Fruit fly (Drosophila melanogaster) whole organism, embryonic: ENCODE results near the gene dnc.

Experiments
- B-H1 ChIP-seq: fragments of 200-800 bp; sonication (Bioruptor generic); IDR thresholded peaks from 3 replicates; pipeline ENCODE4 v1.3.6; 2022; ENCODE audit warnings: missing biosample characterization, missing genetic modification characterization
- CG11247 ChIP-seq: fragments of 200-800 bp; sonication (Bioruptor generic); IDR thresholded peaks from 2 replicates; pipeline ENCODE4 v1.3.6; 2022; ENCODE audit warnings: missing biosample characterization, missing genetic modification characterization
- CG11695 ChIP-seq: fragments of 200-800 bp; sonication (Bioruptor generic); IDR thresholded peaks from 3 replicates; pipeline ENCODE4 v1.3.6; 2022; ENCODE audit warnings: missing biosample characterization, missing genetic modification characterization
- CG12155 ChIP-seq: fragments of 200-800 bp; sonication (Bioruptor generic); optimal IDR thresholded peaks from 3 replicates; lab custom pipeline; 2016; ENCODE audit warnings: missing biosample characterization, missing genetic modification characterization
- CG1233 ChIP-seq: fragments of 200-800 bp; sonication (Bioruptor generic); optimal IDR thresholded peaks from 4 replicates; lab custom pipeline; 2018; ENCODE audit warnings: missing biosample characterization, mild to moderate bottlenecking, missing genetic modification characterization
- CG14710 ChIP-seq: fragments of 200-800 bp; sonication (Bioruptor generic); optimal IDR thresholded peaks from 3 replicates; lab custom pipeline; 2019; ENCODE audit warnings: missing biosample characterization, mild to moderate bottlenecking, missing genetic modification characterization, moderate library complexity
- CG15479 ChIP-seq: fragments of 200-800 bp; sonication (Bioruptor generic); optimal IDR thresholded peaks from 3 replicates; lab custom pipeline; 2019; ENCODE audit warnings: missing biosample characterization, mild to moderate bottlenecking, missing genetic modification characterization, moderate library complexity
- CG15696 ChIP-seq: fragments of 200-800 bp; sonication (Bioruptor generic); optimal IDR thresholded peaks from 2 replicates; lab custom pipeline; 2019; ENCODE audit warnings: missing biosample characterization, mild to moderate bottlenecking, missing genetic modification characterization, moderate library complexity
- CG1647 ChIP-seq: fragments of 200-800 bp; sonication (Bioruptor generic); optimal IDR thresholded peaks from 3 replicates; lab custom pipeline; 2016; ENCODE audit warnings: missing biosample characterization, missing genetic modification characterization
- CG16863 ChIP-seq: fragments of 200-800 bp; sonication (Bioruptor generic); optimal IDR thresholded peaks from 3 replicates; lab custom pipeline; 2016; ENCODE audit warnings: missing biosample characterization, missing genetic modification characterization
- CG17612 ChIP-seq: fragments of 200-800 bp; sonication (Bioruptor generic); IDR thresholded peaks from 2 replicates; pipeline ENCODE4 v1.3.6; 2022; ENCODE audit warnings: missing biosample characterization, missing genetic modification characterization
- CG3407 ChIP-seq: fragments of 200-800 bp; sonication (Bioruptor generic); optimal IDR thresholded peaks from 2 replicates; lab custom pipeline; 2018; ENCODE audit warnings: missing biosample characterization, mild to moderate bottlenecking, missing genetic modification characterization
- CG4360 ChIP-seq: fragments of 200-800 bp; sonication (Bioruptor generic); IDR thresholded peaks from 2 replicates; pipeline ENCODE4 v1.3.6; 2022; ENCODE audit warnings: missing biosample characterization, missing genetic modification characterization
- CG6813 ChIP-seq: fragments of 200-800 bp; sonication (Bioruptor generic); optimal IDR thresholded peaks from 2 replicates; lab custom pipeline; 2017; ENCODE audit warnings: missing biosample characterization, missing genetic modification characterization, mild to moderate bottlenecking, moderate library complexity, missing genetic modification reagents
- D ChIP-seq, 2 experiments: fragments of 200-800 bp in 1 of 2; fragments of >200 bp in 1 of 2; sonication (Bioruptor generic) in 1 of 2; optimal IDR thresholded peaks; 2 replicates in 1 of 2; 3 replicates in 1 of 2; lab custom pipeline; 2017; ENCODE audit warnings: mild to moderate bottlenecking in 1 of 2, missing biosample characterization in 1 of 2, missing genetic modification characterization in 1 of 2, missing genetic modification reagents in 1 of 2
- Dek ChIP-seq: fragments of 200-800 bp; sonication (Bioruptor generic); optimal IDR thresholded peaks from 3 replicates; lab custom pipeline; 2019; ENCODE audit warnings: missing biosample characterization, mild to moderate bottlenecking, missing genetic modification characterization, moderate library complexity
- HLH54F ChIP-seq: fragments of 200-800 bp; sonication (Bioruptor generic); optimal IDR thresholded peaks from 3 replicates; lab custom pipeline; 2016; ENCODE audit warnings: missing biosample characterization, missing genetic modification characterization
- NC2α ChIP-seq: fragments of 200-800 bp; sonication (Bioruptor generic); optimal IDR thresholded peaks from 2 replicates; lab custom pipeline; 2016; ENCODE audit warnings: missing biosample characterization, missing genetic modification characterization
- NFAT ChIP-seq: fragments of 200-800 bp; sonication (Bioruptor generic); IDR thresholded peaks from 2 replicates; pipeline ENCODE4 v1.3.6; 2022; ENCODE audit warnings: missing biosample characterization, missing genetic modification characterization
- NK7.1 ChIP-seq: fragments of 200-800 bp; sonication (Bioruptor generic); optimal IDR thresholded peaks from 3 replicates; lab custom pipeline; 2016; ENCODE audit warnings: missing biosample characterization, missing genetic modification characterization
- Neu2 ChIP-seq: fragments of 200-800 bp; sonication (Bioruptor generic); optimal IDR thresholded peaks from 3 replicates; lab custom pipeline; 2016; ENCODE audit warnings: missing biosample characterization, missing genetic modification characterization, borderline replicate concordance
- Six4 ChIP-seq: fragments of 200-800 bp; sonication (Bioruptor generic); optimal IDR thresholded peaks from 2 replicates; lab custom pipeline; 2016; ENCODE audit warnings: missing biosample characterization, missing genetic modification characterization
- Sry-β ChIP-seq: fragments of 200-800 bp; sonication (Bioruptor generic); optimal IDR thresholded peaks from 2 replicates; lab custom pipeline; 2018; ENCODE audit warnings: missing biosample characterization, mild to moderate bottlenecking, missing genetic modification characterization, moderate library complexity
- Sry-δ ChIP-seq: fragments of 200-800 bp; sonication (Bioruptor generic); optimal IDR thresholded peaks from 2 replicates; lab custom pipeline; 2016; ENCODE audit warnings: missing biosample characterization, missing genetic modification characterization
- TFAM ChIP-seq: fragments of 200-800 bp; sonication (Bioruptor generic); optimal IDR thresholded peaks from 2 replicates; lab custom pipeline; 2017; ENCODE audit warnings: missing biosample characterization, missing genetic modification characterization, inconsistent platforms
- ap ChIP-seq: fragments of 200-800 bp; sonication (Bioruptor generic); IDR thresholded peaks from 2 replicates; pipeline ENCODE4 v1.3.6; 2022; ENCODE audit warnings: missing biosample characterization, missing genetic modification characterization
- bsh ChIP-seq, 2 experiments: fragments of 200-800 bp; sonication (Bioruptor generic); optimal IDR thresholded peaks; 2 replicates each; lab custom pipeline; 2017 to 2018; ENCODE audit warnings: mild to moderate bottlenecking in 2 of 2, missing biosample characterization in 2 of 2, missing genetic modification characterization in 2 of 2, moderate library complexity in 1 of 2
- chn ChIP-seq: fragments of 200-800 bp; sonication (Bioruptor generic); optimal IDR thresholded peaks from 2 replicates; lab custom pipeline; 2016; ENCODE audit warnings: missing biosample characterization, missing genetic modification characterization
- dimm ChIP-seq: fragments of 200-800 bp; sonication (Bioruptor generic); IDR thresholded peaks from 2 replicates; pipeline ENCODE4 v1.3.6; 2022; ENCODE audit warnings: missing biosample characterization, missing genetic modification characterization
- ewg ChIP-seq: fragments of 200-800 bp; sonication (Bioruptor generic); optimal IDR thresholded peaks from 3 replicates; lab custom pipeline; 2017; ENCODE audit warnings: mild to moderate bottlenecking, missing biosample characterization, missing genetic modification reagents, missing genetic modification characterization
- fd102C ChIP-seq: fragments of 200-800 bp; sonication (Bioruptor generic); optimal IDR thresholded peaks from 2 replicates; lab custom pipeline; 2018; ENCODE audit warnings: missing biosample characterization, mild to moderate bottlenecking, missing genetic modification characterization, moderate library complexity
- gem ChIP-seq: fragments of 200-800 bp; sonication (Bioruptor generic); optimal IDR thresholded peaks from 2 replicates; lab custom pipeline; 2019; ENCODE audit warnings: missing biosample characterization, mild to moderate bottlenecking, missing genetic modification characterization, moderate library complexity
- grn ChIP-seq: fragments of 200-800 bp; sonication (Bioruptor generic); optimal IDR thresholded peaks from 3 replicates; lab custom pipeline; 2017; ENCODE audit warnings: missing biosample characterization, missing genetic modification characterization
- gt ChIP-seq: fragments of 200-800 bp; sonication (Bioruptor generic); IDR thresholded peaks from 2 replicates; pipeline ENCODE4 v1.3.6; 2022; ENCODE audit warnings: missing biosample characterization, missing genetic modification characterization
- hkb ChIP-seq, 2 experiments: fragments of 200-800 bp in 1 of 2; fragments of >200 bp in 1 of 2; sonication (Bioruptor generic) in 1 of 2; IDR thresholded peaks in 1 of 2; optimal IDR thresholded peaks in 1 of 2; 2 replicates each; pipeline versions ENCODE4 v1.3.6 to Lab custom; 2017 to 2022; ENCODE audit warnings: missing biosample characterization in 1 of 2, missing genetic modification characterization in 1 of 2
- kay ChIP-seq: fragments of 200-800 bp; sonication (Bioruptor generic); optimal IDR thresholded peaks from 2 replicates; lab custom pipeline; 2016; ENCODE audit warnings: missing biosample characterization, missing genetic modification characterization
- ken ChIP-seq: fragments of 200-800 bp; sonication (Bioruptor generic); IDR thresholded peaks from 3 replicates; pipeline ENCODE4 v1.3.6; 2022; ENCODE audit warnings: missing biosample characterization, missing genetic modification characterization
- kni ChIP-seq: fragments of 200-800 bp; sonication (Bioruptor generic); optimal IDR thresholded peaks from 3 replicates; lab custom pipeline; 2017; ENCODE audit warnings: mild to moderate bottlenecking, missing biosample characterization, missing genetic modification reagents, missing genetic modification characterization
- lov ChIP-seq, 2 experiments: fragments of 200-800 bp in 1 of 2; fragments of >200 bp in 1 of 2; sonication (Bioruptor generic) in 1 of 2; IDR thresholded peaks in 1 of 2; optimal IDR thresholded peaks in 1 of 2; 2 replicates in 1 of 2; 3 replicates in 1 of 2; pipeline versions ENCODE4 v1.3.6 to Lab custom; 2017 to 2022; ENCODE audit warnings: missing biosample characterization in 1 of 2, missing genetic modification characterization in 1 of 2
- mirr ChIP-seq: fragments of 200-800 bp; sonication (Bioruptor generic); optimal IDR thresholded peaks from 3 replicates; lab custom pipeline; 2018; ENCODE audit warnings: missing biosample characterization, mild to moderate bottlenecking, missing genetic modification characterization
- otp ChIP-seq: fragments of 200-800 bp; sonication (Bioruptor generic); IDR thresholded peaks from 3 replicates; pipeline ENCODE4, ENCODE4 v1.3.6; 2022; ENCODE audit warnings: missing biosample characterization, missing genetic modification characterization
- pho ChIP-seq: fragments of 200-800 bp; sonication (Bioruptor generic); optimal IDR thresholded peaks from 2 replicates; lab custom pipeline; 2016; ENCODE audit warnings: missing biosample characterization, missing genetic modification characterization
- pnt ChIP-seq: fragments of 200-800 bp; sonication (Bioruptor generic); optimal IDR thresholded peaks from 3 replicates; lab custom pipeline; 2016; ENCODE audit warnings: missing biosample characterization, missing genetic modification characterization
- sqz ChIP-seq: fragments of 200-800 bp; sonication (Bioruptor generic); optimal IDR thresholded peaks from 3 replicates; lab custom pipeline; 2018; ENCODE audit warnings: missing biosample characterization, mild to moderate bottlenecking, missing genetic modification characterization
- sr ChIP-seq: fragments of 200-800 bp; sonication (Bioruptor generic); IDR thresholded peaks from 3 replicates; pipeline ENCODE4 v1.3.6; 2022; ENCODE audit warnings: missing biosample characterization, missing genetic modification characterization
- twi ChIP-seq: fragments of 200-800 bp; optimal IDR thresholded peaks from 2 replicates; lab custom pipeline; 2019; ENCODE audit warnings: missing biosample characterization, mild to moderate bottlenecking, missing genetic modification characterization, moderate library complexity
- wek ChIP-seq: fragments of 200-800 bp; sonication (Bioruptor generic); optimal IDR thresholded peaks from 3 replicates; lab custom pipeline; 2018; ENCODE audit warnings: missing biosample characterization, mild to moderate bottlenecking, missing genetic modification characterization, moderate library complexity

The dnc gene

DNA sequence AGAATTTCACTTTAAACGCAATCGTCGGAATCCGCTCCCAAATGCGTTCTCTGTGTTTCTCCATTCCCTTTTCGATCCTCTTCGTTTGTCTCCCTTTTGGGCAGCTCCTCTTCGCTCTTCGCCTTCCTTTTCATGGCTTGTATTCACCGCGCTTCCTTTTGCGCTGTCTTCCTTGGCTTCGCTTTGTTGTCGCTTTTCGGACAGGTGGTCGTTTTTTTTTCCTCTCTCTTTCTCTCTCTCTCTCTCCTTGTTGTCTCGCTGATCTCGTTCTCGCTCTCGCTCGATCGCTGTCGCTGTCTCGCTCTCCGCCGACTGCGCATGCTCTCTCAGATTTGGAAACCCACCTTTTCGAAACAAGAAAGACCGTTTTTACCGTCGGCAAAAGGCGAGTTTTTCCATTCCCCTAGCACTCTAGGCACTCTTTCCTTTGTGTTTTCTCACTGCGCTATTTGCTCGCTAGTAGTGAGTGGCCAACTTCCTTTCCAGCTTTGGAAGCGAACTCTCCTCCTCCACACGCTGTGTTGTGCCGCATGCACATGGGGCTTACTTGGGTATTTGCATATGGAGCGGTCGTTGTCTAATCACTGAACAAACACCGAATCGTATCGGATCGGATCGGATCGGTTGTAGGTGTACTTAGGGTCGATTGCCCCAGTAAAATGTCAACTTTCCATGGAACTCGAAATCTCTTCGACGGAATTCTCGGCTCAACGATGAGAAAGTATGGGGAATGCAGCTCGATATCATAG lies 39.7 kb upstream of the dnc start (continued):
- TF ChIP-seq otp (GFP tag; lab: Robert Waterston, UW) (0 out of 3 replicates have a peak, but pooled peaks have one; percentile 20), fd102C (GFP tag; lab: Kevin White, UChicago) (no peak), Sry-β (GFP tag; lab: Kevin White, UChicago) (no peak), sqz (GFP tag; lab: Kevin White, UChicago) (peak; percentile 71), NFAT (no peak), CG14710 (tag; lab: Kevin White, UChicago) (peak; percentile 18), CG17612 (GFP tag; lab: Robert Waterston, UW) (no peak), gem (tag; lab: Kevin White, UChicago) (peak; percentile 7), CG3407 (peak; percentile 11), sr (GFP tag; lab: Robert Waterston, UW) (no peak; the same call in 2 of the 3 replicates), pho (no peak), CG11695 (GFP tag; lab: Robert Waterston, UW) (no peak), CG15479 (GFP tag; lab: Kevin White, UChicago) (peak; percentile 23), CG6813 (GFP tag; lab: Kevin White, UChicago) (peak; percentile 36), TFAM (GFP tag; lab: Kevin White, UChicago) (no peak), Six4 (GFP tag; lab: Kevin White, UChicago) (peak; percentile 43), CG16863 (peak; percentile 11), hkb (optimal IDR thresholded peaks at IDR 0.05; lab: Kevin White, UChicago) (no peak), hkb (GFP tag; IDR thresholded peaks at IDR 0.05; lab: Robert Waterston, UW) (peak; percentile 49; the same call in 1 of the 2 replicates), grn (GFP tag; lab: Kevin White, UChicago) (peak; percentile 67), ap (no peak), CG1233 (GFP tag; lab: Kevin White, UChicago) (peak; percentile 13), CG15696 (tag; lab: Kevin White, UChicago) (peak; percentile 61), bsh (GFP tag; optimal IDR thresholded peaks at IDR 0.05; lab: Kevin White, UChicago) (peak in 1 of 2 experiments; percentile 20)

DNA sequence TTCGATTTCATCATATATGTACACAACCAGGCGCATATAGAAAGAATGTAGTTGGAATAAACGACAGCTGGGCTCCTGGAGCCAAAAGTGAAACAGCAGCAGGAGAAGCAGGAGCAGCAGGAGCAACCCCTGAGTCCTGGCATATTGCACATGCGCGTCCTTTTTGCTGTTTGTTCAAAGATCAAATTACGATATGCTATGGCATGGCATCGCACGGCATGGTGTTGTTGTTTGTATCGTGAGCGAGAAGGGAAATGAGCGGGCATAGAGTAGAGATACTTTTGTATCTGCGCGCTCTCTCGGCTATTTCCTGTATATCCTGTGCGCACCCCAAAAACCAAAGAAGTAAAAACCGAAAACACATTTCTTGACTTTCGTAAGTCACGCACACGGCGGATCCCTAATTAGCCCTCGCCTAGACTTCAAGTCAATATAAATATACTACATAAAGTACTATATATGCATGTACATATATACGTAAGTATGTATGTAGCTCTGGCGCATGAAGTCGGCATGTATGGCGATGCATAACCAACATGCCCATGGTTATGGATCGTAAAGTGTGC lies 38.3 kb upstream of the dnc start:
- TF ChIP-seq gt (GFP tag; lab: Robert Waterston, UW) (no peak), lov (optimal IDR thresholded peaks at IDR 0.05; lab: Kevin White, UChicago) (no peak), lov (GFP tag; IDR thresholded peaks at IDR 0.05; lab: Robert Waterston, UW) (no peak), kni (GFP tag; lab: Kevin White, UChicago) (peak; percentile 12), NK7.1 (GFP tag; lab: Kevin White, UChicago) (no peak), ewg (GFP tag; lab: Kevin White, UChicago) (peak; percentile 53), Neu2 (GFP tag; lab: Kevin White, UChicago) (no peak), CG1647 (GFP tag; lab: Kevin White, UChicago) (no peak), pnt (GFP tag; lab: Kevin White, UChicago) (no peak), B-H1 (GFP tag; lab: Robert Waterston, UW) (no peak), Dek (tag; lab: Kevin White, UChicago) (no peak), dimm (GFP tag; lab: Robert Waterston, UW) (no peak), NC2α (GFP tag; lab: Kevin White, UChicago) (no peak), CG12155 (no peak), chn (GFP tag; lab: Kevin White, UChicago) (no peak), wek (no peak), D (optimal IDR thresholded peaks at IDR 0.05; lab: Kevin White, UChicago) (no peak), D (GFP tag; optimal IDR thresholded peaks at IDR 0.05; lab: Kevin White, UChicago) (no peak), CG11247 (GFP tag; lab: Robert Waterston, UW) (no peak), ken (GFP tag; lab: Robert Waterston, UW) (no peak), Sry-δ (no peak), sr (GFP tag; lab: Robert Waterston, UW) (no peak), CG4360 (GFP tag; lab: Robert Waterston, UW) (peak; percentile 77), mirr (GFP tag; lab: Kevin White, UChicago) (no peak), kay (GFP tag; lab: Kevin White, UChicago) (no peak), HLH54F (GFP tag; lab: Kevin White, UChicago) (no peak), twi (tag; lab: Kevin White, UChicago) (peak; percentile 77)
